Fruit fly (Drosophila melanogaster): Measurements from ENCODE around the gene CG6729.

Gene CG6729

dm6 chr2L:10751879-10752620 lies 8.3 kb upstream of the CG6729 start (continued):
- peak; percentile 97 for TF ChIP-seq Xrp1 (GFP tag; IDR thresholded peaks at IDR 0.05)
- TF ChIP-seq ab (GFP tag; optimal IDR thresholded peaks at IDR 0.05) = peak; percentile 18
- TF ChIP-seq nau (GFP tag; optimal IDR thresholded peaks at IDR 0.05) = peak; percentile 90
- peak; percentile 18 for TF ChIP-seq gfzf (GFP tag; optimal IDR thresholded peaks at IDR 0.05)
- TF ChIP-seq cato (GFP tag; optimal IDR thresholded peaks at IDR 0.05; ENCODE audit: borderline replicate concordance) = peak; percentile 83
- peak; percentile 75 for TF ChIP-seq Oli (tag; optimal IDR thresholded peaks at IDR 0.05)
- TF ChIP-seq scrt (GFP tag; optimal IDR thresholded peaks at IDR 0.05) = peak; percentile 48
- TF ChIP-seq BEAF-32 (GFP tag; optimal IDR thresholded peaks at IDR 0.05) = no peak
- TF ChIP-seq Mes4 (GFP tag; optimal IDR thresholded peaks at IDR 0.05) = peak; percentile 95
- TF ChIP-seq CG9876 (GFP tag; optimal IDR thresholded peaks at IDR 0.05) = peak; percentile 87
- TF ChIP-seq CG4707 (GFP tag; optimal IDR thresholded peaks at IDR 0.05) = peak; percentile 84
- peak; percentile 81 for TF ChIP-seq Hey (tag; optimal IDR thresholded peaks at IDR 0.05)
- TF ChIP-seq ase (GFP tag; IDR thresholded peaks at IDR 0.05) = peak; percentile 83
- TF ChIP-seq HLH3B (GFP tag; IDR thresholded peaks at IDR 0.05) = peak; percentile 81
- TF ChIP-seq Oaz (GFP tag; IDR thresholded peaks at IDR 0.05) = no peak
- TF ChIP-seq psq (GFP tag; optimal IDR thresholded peaks at IDR 0.05) = peak; percentile 88
- no peak for TF ChIP-seq Dll (GFP tag; IDR thresholded peaks at IDR 0.05; ENCODE audit: partially characterized antibody)
- peak; percentile 53 for TF ChIP-seq CG17912 (GFP tag; optimal IDR thresholded peaks at IDR 0.05)
- TF ChIP-seq CG15011 (GFP tag; optimal IDR thresholded peaks at IDR 0.05) = peak; percentile 88
- peak; percentile 58 for TF ChIP-seq HLH54F (GFP tag; optimal IDR thresholded peaks at IDR 0.05)
- TF ChIP-seq otp (GFP tag; IDR thresholded peaks at IDR 0.05) = peak; percentile 95
- TF ChIP-seq CHES-1-like (GFP tag; optimal IDR thresholded peaks at IDR 0.05) = peak; percentile 90
- no peak for TF ChIP-seq nerfin-2 (GFP tag; IDR thresholded peaks at IDR 0.05; ENCODE audit: partially characterized antibody)
- TF ChIP-seq CG1024 (GFP tag; IDR thresholded peaks at IDR 0.05) = peak; percentile 89
- TF ChIP-seq usp (GFP tag; optimal IDR thresholded peaks at IDR 0.05) = no peak
- peak; percentile 61; the same call in 1 of the 2 replicates for TF ChIP-seq CG4730 (GFP tag; IDR thresholded peaks at IDR 0.05)
- peak; percentile 90 for TF ChIP-seq gem (tag; optimal IDR thresholded peaks at IDR 0.05)
- no peak for TF ChIP-seq CG13287 (GFP tag; IDR thresholded peaks at IDR 0.05; ENCODE audit: partially characterized antibody)
- no peak for TF ChIP-seq Gsc (GFP tag; IDR thresholded peaks at IDR 0.05)
- TF ChIP-seq CG3065 (GFP tag; optimal IDR thresholded peaks at IDR 0.05) = peak; percentile 86
- TF ChIP-seq exex (tag; optimal IDR thresholded peaks at IDR 0.05) = peak; percentile 60
- TF ChIP-seq ewg (GFP tag; optimal IDR thresholded peaks at IDR 0.05) = peak; percentile 84
- no peak for TF ChIP-seq Poxn (GFP tag; IDR thresholded peaks at IDR 0.05)
- peak; percentile 37 for TF ChIP-seq MESR4 (GFP tag; optimal IDR thresholded peaks at IDR 0.05)
- peak; percentile 74 for TF ChIP-seq Antp (GFP tag; optimal IDR thresholded peaks at IDR 0.05)
- TF ChIP-seq CG34224 (GFP tag; IDR thresholded peaks at IDR 0.05; ENCODE audit: partially characterized antibody) = no peak
- TF ChIP-seq bbx (GFP tag; IDR thresholded peaks at IDR 0.05; ENCODE audit: partially characterized antibody) = no peak
- TF ChIP-seq Spps (tag; optimal IDR thresholded peaks at IDR 0.05) = peak; percentile 87
- TF ChIP-seq CG32772 (GFP tag; IDR thresholded peaks at IDR 0.05) = peak; percentile 63
- TF ChIP-seq ind (GFP tag; optimal IDR thresholded peaks at IDR 0.05) = peak; percentile 36
- TF ChIP-seq CG3726 (GFP tag; IDR thresholded peaks at IDR 0.05) = peak; percentile 72; the same call in 1 of the 3 replicates
- TF ChIP-seq her (GFP tag; optimal IDR thresholded peaks at IDR 0.05) = peak; percentile 74
- peak; percentile 91 for TF ChIP-seq lab (GFP tag; optimal IDR thresholded peaks at IDR 0.05)
- TF ChIP-seq CG7786 (GFP tag; optimal IDR thresholded peaks at IDR 0.05) = peak; percentile 71
- peak; percentile 88 for TF ChIP-seq CG2678 (tag; optimal IDR thresholded peaks at IDR 0.05)
- TF ChIP-seq CG11723 (GFP tag; optimal IDR thresholded peaks at IDR 0.05) = peak; percentile 91
- TF ChIP-seq CG3407 (GFP tag; optimal IDR thresholded peaks at IDR 0.05) = peak; percentile 98
- TF ChIP-seq maf-S (GFP tag; optimal IDR thresholded peaks at IDR 0.05) = peak; percentile 76
- peak; percentile 96 for TF ChIP-seq NC2α (GFP tag; optimal IDR thresholded peaks at IDR 0.05)

All from whole organism, embryonic.